Worm (Caenorhabditis elegans) whole organism, L4/young adult: Measurements from ENCODE around the gene iglr-2.
A peak's percentile ranks its signal among the peaks of the same experiment; 100 is the strongest.

Source experiments
- W03F9.2 ChIP-seq: fragments of 150-350 bp; optimal IDR thresholded peaks from 2 replicates; lab custom pipeline; 2014; ENCODE audit warnings: missing biosample characterization, missing genetic modification characterization
- dao-5 ChIP-seq: sonication (generic microtip); optimal IDR thresholded peaks from 2 replicates; lab custom pipeline; 2016; ENCODE audit warnings: missing genotype, missing genetic modification characterization, moderate library complexity, missing compliant biosample characterization
- him-1 ChIP-seq: sonication (generic microtip); optimal IDR thresholded peaks from 2 replicates; lab custom pipeline; 2016; ENCODE audit warnings: missing genotype, missing genetic modification reagents, missing genetic modification characterization, missing compliant biosample characterization

The iglr-2 gene

ce11 chrIII:8331211-8331610 is at the start of gene iglr-2:
iglr-2 (minus strand) TSS chrIII:8331311.
- no peak for TF ChIP-seq him-1 (tag; lab: Kevin White, UChicago)
- no peak for TF ChIP-seq dao-5 (tag; lab: Kevin White, UChicago)
- TF ChIP-seq W03F9.2, result no peak

DNA sequence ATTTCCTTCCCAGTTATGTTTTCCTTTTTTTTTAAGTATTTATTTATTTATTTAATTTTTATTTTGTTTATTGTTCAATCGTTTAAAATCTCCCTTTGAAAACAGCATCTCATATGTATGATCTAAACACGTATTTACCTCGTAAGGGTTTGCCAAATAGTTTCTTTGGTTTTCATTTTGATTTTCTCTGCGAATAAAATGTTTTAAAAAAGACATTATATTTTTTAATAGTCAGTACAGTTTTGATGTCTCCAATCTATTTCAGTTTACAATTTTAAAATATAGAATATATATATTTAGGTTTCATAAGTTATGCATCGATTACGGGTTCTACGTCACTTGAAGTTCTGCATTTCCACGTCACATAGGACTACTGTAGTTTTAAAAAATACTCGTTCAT is 49.5 kb upstream of the iglr-2 start, which contains the start of gene R05D3.12:
Gene R05D3.12 (plus strand): TSS at position 301 of the 400 bp plus-strand sequence.
- TF ChIP-seq dao-5 (tag; lab: Kevin White, UChicago), result no peak
- TF ChIP-seq him-1 (tag; lab: Kevin White, UChicago), result no peak
- TF ChIP-seq W03F9.2, result no peak

DNA sequence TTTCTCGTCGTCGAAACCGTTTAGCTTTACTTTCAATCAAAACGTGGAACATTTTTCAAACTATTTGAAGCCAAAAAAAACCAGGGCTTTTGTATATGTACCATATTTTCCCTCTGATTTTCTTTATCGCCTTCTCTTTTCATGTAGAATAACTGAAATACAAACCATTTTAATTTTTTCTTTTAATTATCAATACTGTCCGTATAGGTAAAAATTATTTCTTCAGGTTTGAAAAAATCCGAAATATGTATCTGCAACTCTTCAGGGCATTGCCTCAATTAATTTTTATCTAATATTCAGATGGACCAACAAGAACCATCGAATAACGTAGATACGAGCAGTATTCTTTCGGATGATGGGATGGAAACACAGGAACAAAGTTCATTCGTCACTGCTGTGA is 43.9 kb upstream of the iglr-2 start, which contains the start of gene met-2:
Gene met-2 (plus strand): TSS at position 301 of the 400 bp plus-strand sequence.
- TF ChIP-seq W03F9.2, result no peak
- TF ChIP-seq him-1 (tag; lab: Kevin White, UChicago), result no peak

ce11 chrIII:8371595-8372305 is 40.6 kb upstream of the iglr-2 start, which contains the start of gene lmbr-1:
lmbr-1 (plus strand) TSS chrIII:8372255.
- TF ChIP-seq him-1 (tag; lab: Kevin White, UChicago) (no peak), W03F9.2 (no peak), dao-5 (tag; lab: Kevin White, UChicago) (no peak)

DNA sequence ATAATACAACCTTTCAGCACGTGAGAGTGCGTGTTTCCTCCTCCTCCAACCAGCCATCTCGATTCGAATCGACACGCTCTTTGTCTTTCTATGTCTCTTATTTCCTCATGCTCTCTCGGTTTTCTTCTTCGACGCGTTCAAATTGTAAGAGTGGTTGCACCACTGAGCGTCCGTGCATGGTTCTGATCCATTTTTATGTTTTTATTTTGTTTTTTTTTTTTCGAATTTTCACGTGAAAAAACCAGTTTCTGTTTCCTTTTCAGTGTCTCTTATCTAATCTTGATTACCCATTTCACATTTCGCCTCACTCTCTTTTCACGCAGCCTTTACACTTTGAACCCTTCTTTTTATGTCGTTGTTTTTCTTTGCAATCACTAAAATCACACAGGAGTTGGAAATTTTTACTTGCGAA is 39.7 kb upstream of the iglr-2 start:
- TF ChIP-seq him-1 (tag; lab: Kevin White, UChicago), result no peak
- no peak for TF ChIP-seq dao-5 (tag; lab: Kevin White, UChicago)
- TF ChIP-seq W03F9.2, result peak; percentile 26

ce11 chrIII:8370188-8370587 is 39.1 kb upstream of the iglr-2 start:
- TF ChIP-seq him-1 (tag; lab: Kevin White, UChicago), result no peak
- no peak for TF ChIP-seq W03F9.2
- TF ChIP-seq dao-5 (tag; lab: Kevin White, UChicago), result no peak

DNA sequence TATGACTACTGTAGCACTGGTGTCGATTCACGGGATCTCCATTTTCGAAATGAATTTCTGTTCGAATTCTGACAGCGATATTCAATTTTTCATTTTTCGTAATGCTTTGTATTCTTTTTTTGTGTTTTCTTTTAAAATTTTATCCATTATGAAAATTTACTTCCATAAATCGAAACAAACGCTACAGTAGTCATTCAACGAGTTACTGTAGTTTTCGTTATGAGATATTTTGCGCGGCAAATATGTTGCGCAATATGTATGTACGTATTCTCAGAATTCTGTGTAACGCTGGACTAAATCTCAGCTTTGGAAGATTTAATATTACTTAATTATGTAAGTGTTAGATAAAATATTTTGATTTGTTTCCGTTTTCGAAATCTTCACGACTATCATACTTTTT is 38.1 kb upstream of the iglr-2 start:
- TF ChIP-seq W03F9.2, result no peak
- TF ChIP-seq him-1 (tag; lab: Kevin White, UChicago), result no peak
- TF ChIP-seq dao-5 (tag; lab: Kevin White, UChicago), result no peak

DNA sequence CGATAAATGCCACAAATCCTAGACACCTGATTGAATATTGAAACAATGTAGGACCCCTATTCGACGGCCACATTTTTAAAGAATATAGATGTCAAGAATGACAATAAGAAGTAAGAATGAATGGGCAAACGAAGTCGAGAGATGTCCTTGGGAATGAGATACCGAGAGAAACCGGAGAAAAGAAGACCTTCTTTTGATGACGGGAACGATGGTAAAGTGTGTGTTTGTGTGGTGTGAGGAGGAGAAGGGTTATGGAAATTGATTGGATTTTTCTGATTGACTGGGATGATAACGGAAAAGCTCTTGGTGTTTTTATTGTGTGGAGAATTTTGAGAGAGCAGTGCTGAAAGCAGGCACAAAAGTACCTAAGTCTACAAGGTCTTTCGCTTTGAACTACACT is 37.5 kb upstream of the iglr-2 start, which contains the start of gene R05D3.9:
Gene R05D3.9 (minus strand): TSS at position 101 of the 400 bp plus-strand sequence.
- TF ChIP-seq dao-5 (tag; lab: Kevin White, UChicago) (no peak), him-1 (tag; lab: Kevin White, UChicago) (no peak), W03F9.2 (no peak)

ce11 chrIII:8363253-8364061 is 32.3 kb upstream of the iglr-2 start, which contains the start of gene R05D3.3:
R05D3.3 (plus strand) TSS chrIII:8364011.
- no peak for TF ChIP-seq him-1 (tag; lab: Kevin White, UChicago)
- no peak for TF ChIP-seq dao-5 (tag; lab: Kevin White, UChicago)
- TF ChIP-seq W03F9.2, result no peak

DNA sequence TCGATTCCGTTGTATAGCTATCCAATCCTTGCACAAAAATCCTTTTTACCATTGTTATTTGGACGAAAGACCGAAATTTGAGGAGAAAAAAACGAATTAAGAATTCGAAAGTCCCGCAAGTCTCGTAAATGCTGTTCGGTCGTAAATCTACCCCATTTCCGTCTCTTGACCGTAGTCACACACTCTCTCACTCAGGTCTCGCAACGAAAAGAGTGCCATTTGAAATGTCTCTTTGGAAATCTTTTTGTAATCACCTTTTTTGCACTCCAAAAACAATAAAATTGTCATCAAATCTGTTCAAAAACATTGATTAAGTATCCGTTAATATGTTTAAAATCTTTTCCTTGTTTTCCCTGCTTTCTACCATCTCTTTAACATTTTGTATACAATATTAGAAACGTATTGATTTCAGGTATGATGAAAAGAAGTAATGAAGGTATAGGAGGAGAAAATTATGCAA is 27.1 kb upstream of the iglr-2 start, which contains the start of the genes R05D3.8 and rfp-1:
Gene R05D3.8 (minus strand): TSS at position 115 of the 460 bp plus-strand sequence.
Gene rfp-1 (plus strand): TSS at position 410 of the 460 bp plus-strand sequence.
- TF ChIP-seq dao-5 (tag; lab: Kevin White, UChicago), result no peak
- TF ChIP-seq W03F9.2, result peak; percentile 65

DNA sequence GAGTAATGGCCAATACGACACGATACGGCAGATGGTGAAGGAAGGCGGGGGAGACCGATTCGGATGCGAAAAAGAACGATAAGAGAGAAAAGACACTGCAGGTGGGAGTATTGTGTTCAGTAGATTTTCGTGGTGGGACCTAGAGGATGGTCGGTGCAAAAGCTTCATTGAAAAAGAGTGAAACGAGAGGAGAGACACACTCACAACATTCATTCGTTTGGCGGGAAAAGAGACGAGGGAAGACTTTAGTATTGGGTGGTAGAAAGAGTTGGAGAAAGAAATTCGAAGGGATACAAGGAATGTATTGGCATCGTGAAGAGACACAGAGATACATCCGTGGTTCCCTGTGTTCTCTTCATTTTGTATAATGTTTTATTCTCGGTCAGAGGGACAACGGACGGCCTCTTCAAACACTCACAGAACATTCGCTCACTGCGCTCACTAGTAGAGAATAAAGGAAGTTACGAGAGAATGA is 25.3 kb upstream of the iglr-2 start:
- TF ChIP-seq dao-5 (tag; lab: Kevin White, UChicago) (no peak), W03F9.2 (peak; percentile 46), him-1 (tag; lab: Kevin White, UChicago) (no peak)

ce11 chrIII:8355462-8355815 is 24.3 kb upstream of the iglr-2 start:
- TF ChIP-seq W03F9.2 (no peak), him-1 (tag; lab: Kevin White, UChicago) (no peak), dao-5 (tag; lab: Kevin White, UChicago) (no peak)

DNA sequence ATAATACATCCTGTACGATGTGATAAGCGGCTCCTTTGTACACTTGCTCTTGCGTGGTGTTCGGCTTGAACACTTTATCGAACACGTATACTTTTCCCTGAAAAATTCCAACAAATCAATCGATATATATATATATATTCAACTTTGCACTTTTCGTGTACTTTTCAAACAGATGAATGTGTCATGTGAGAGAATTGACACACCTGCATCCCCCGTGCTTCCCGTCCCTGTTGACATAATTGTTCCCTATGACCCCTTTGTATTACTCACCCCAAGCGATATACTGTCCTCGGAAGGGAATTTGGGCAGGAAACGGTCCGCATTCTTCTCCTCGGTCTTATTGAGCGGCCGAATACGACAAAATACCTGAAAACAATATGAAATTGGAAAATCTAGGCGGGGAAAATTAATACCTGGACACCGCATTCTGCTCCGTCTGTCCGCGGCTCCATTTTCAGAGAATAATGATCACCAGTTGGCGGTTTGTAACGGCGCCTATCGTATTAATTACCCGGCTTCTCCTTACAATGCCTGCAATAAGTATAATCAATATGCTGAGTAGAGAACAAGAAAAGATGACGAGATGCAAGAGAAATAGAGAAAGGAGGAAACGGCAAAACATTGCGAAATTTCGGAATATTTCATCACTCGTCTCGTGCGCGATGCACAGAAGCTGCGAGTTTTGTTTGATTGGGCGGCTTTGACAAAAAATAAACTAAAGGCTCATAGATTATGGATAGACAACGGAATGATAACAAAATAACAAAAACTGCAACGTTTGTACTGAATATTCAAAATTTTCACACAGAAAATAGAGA is 23.7 kb upstream of the iglr-2 start, which contains the start of gene unc-116:
Gene unc-116 (minus strand): TSS at position 531 of the 818 bp plus-strand sequence.
- peak; percentile 17 for TF ChIP-seq him-1 (tag; lab: Kevin White, UChicago)
- TF ChIP-seq W03F9.2, result no peak
